Fruit fly (Drosophila melanogaster) whole organism, wandering third instar larva: ENCODE results near the gene CG14377.

Source experiments
- Abd-B ChIP-seq: fragments of >200 bp; optimal IDR thresholded peaks from 2 replicates; lab custom pipeline; 2017; ENCODE audit warnings: missing biosample characterization, missing genetic modification characterization
- CG32264 ChIP-seq: fragments of 200-800 bp; sonication (Bioruptor generic); optimal IDR thresholded peaks from 2 replicates; lab custom pipeline; 2016; ENCODE audit warnings: missing biosample characterization, missing genetic modification characterization
- CG9705 ChIP-seq: fragments of 200-800 bp; sonication (Bioruptor generic); optimal IDR thresholded peaks from 2 replicates; lab custom pipeline; 2018; ENCODE audit warnings: missing biosample characterization, mild to moderate bottlenecking, missing genetic modification characterization
- CrebA ChIP-seq: fragments of 200-800 bp; sonication (Bioruptor generic); optimal IDR thresholded peaks from 2 replicates; lab custom pipeline; 2016; ENCODE audit warnings: missing biosample characterization, mild to moderate bottlenecking, missing genetic modification characterization, borderline replicate concordance
- Dfd ChIP-seq: fragments of >200 bp; optimal IDR thresholded peaks from 2 replicates; lab custom pipeline; 2017; ENCODE audit warnings: missing biosample characterization, missing genetic modification characterization
- Dif ChIP-seq: fragments of 200-275, 200-300 bp; sonication (Bioruptor generic); optimal IDR thresholded peaks from 2 replicates; lab custom pipeline; 2018; ENCODE audit warnings: missing biosample characterization, missing genetic modification characterization; ENCODE audit not compliant: partially characterized antibody
- GATAd ChIP-seq: sonication (Bioruptor generic); optimal IDR thresholded peaks from 2 replicates; lab custom pipeline; 2016; ENCODE audit warnings: missing biosample characterization, missing genetic modification characterization
- HLH106 ChIP-seq: fragments of 200-800 bp; optimal IDR thresholded peaks from 3 replicates; lab custom pipeline; 2019; ENCODE audit warnings: missing biosample characterization, mild to moderate bottlenecking, missing genetic modification characterization, moderate library complexity
- Hnf4 ChIP-seq: fragments of 200-800 bp; sonication (Bioruptor generic); optimal IDR thresholded peaks from 2 replicates; lab custom pipeline; 2016; ENCODE audit warnings: missing biosample characterization, mild to moderate bottlenecking, missing genetic modification characterization
- Hr78 ChIP-seq: fragments of >200 bp; optimal IDR thresholded peaks from 2 replicates; lab custom pipeline; 2017; ENCODE audit warnings: missing biosample characterization, missing genetic modification characterization
- Hr83 ChIP-seq: fragments of 200-300 bp; sonication (Bioruptor generic); optimal IDR thresholded peaks from 2 replicates; lab custom pipeline; 2016; ENCODE audit warnings: missing biosample characterization, mild to moderate bottlenecking, missing genetic modification characterization, moderate library complexity; ENCODE audit not compliant: poor library complexity, severe bottlenecking
- Jra ChIP-seq: sonication (Bioruptor generic); optimal IDR thresholded peaks from 2 replicates; lab custom pipeline; 2016; ENCODE audit warnings: missing biosample characterization, missing genetic modification characterization
- Mio ChIP-seq: sonication (Bioruptor generic); optimal IDR thresholded peaks from 2 replicates; lab custom pipeline; 2016; ENCODE audit warnings: missing biosample characterization, missing genetic modification characterization
- Myc ChIP-seq: fragments of >200 bp; optimal IDR thresholded peaks from 2 replicates; lab custom pipeline; 2017
- N ChIP-seq: fragments of >200 bp; optimal IDR thresholded peaks from 2 replicates; lab custom pipeline; 2018; ENCODE audit warnings: missing biosample characterization, missing external identifiers, missing genetic modification characterization
- OdsH ChIP-seq: fragments of 200-800 bp; sonication (Bioruptor generic); optimal IDR thresholded peaks from 2 replicates; lab custom pipeline; 2016; ENCODE audit warnings: missing biosample characterization, mild to moderate bottlenecking, missing genetic modification characterization
- Rel ChIP-seq, 2 experiments: fragments of 200-800 bp; sonication (Bioruptor generic) in 1 of 2; optimal IDR thresholded peaks; 2 replicates in 1 of 2; 3 replicates in 1 of 2; lab custom pipeline; 2016 to 2019; ENCODE audit warnings: mild to moderate bottlenecking in 2 of 2, missing biosample characterization in 2 of 2, missing genetic modification characterization in 2 of 2, moderate library complexity in 1 of 2
- Sp1 ChIP-seq: fragments of 200-800 bp; sonication (Bioruptor generic); optimal IDR thresholded peaks from 3 replicates; lab custom pipeline; 2019; ENCODE audit warnings: missing biosample characterization, mild to moderate bottlenecking, missing genetic modification characterization, moderate library complexity
- Vsx2 ChIP-seq: fragments of 200-300, 225-300 bp; sonication (Bioruptor generic); optimal IDR thresholded peaks from 2 replicates; lab custom pipeline; 2018; ENCODE audit warnings: missing biosample characterization, missing genetic modification characterization; ENCODE audit not compliant: partially characterized antibody
- br ChIP-seq: fragments of 200-800 bp; sonication (Bioruptor generic); optimal IDR thresholded peaks from 2 replicates; lab custom pipeline; 2016; ENCODE audit warnings: missing biosample characterization, missing genetic modification characterization
- brk ChIP-seq: fragments of 200-800 bp; sonication (Bioruptor generic); optimal IDR thresholded peaks from 2 replicates; lab custom pipeline; 2016; ENCODE audit warnings: missing biosample characterization, mild to moderate bottlenecking, missing genetic modification characterization
- dl ChIP-seq, 2 experiments: fragments of 175-275, 200-275 bp in 1 of 2; fragments of 200-275 bp in 1 of 2; sonication (Bioruptor generic); optimal IDR thresholded peaks; lab custom pipeline; 2018; ENCODE audit warnings: mild to moderate bottlenecking in 2 of 2, missing biosample characterization in 2 of 2, missing genetic modification characterization in 2 of 2, moderate library complexity in 2 of 2; ENCODE audit not compliant: partially characterized antibody in 2 of 2, insufficient read depth in 1 of 2
- dmrt93B ChIP-seq: fragments of 200-800 bp; sonication (Bioruptor generic); optimal IDR thresholded peaks from 2 replicates; lab custom pipeline; 2018; ENCODE audit warnings: missing biosample characterization, mild to moderate bottlenecking, missing genetic modification characterization
- dsf ChIP-seq: sonication (Bioruptor generic); optimal IDR thresholded peaks from 2 replicates; lab custom pipeline; 2016; ENCODE audit warnings: missing biosample characterization, missing genetic modification characterization, borderline replicate concordance
- ey ChIP-seq: fragments of 200-800 bp; sonication (Bioruptor generic); optimal IDR thresholded peaks from 2 replicates; lab custom pipeline; 2016; ENCODE audit warnings: missing biosample characterization, missing genetic modification characterization
- foxo ChIP-seq, 2 experiments: fragments of 200-800 bp; sonication (Bioruptor generic); optimal IDR thresholded peaks; 2 replicates in 1 of 2; 3 replicates in 1 of 2; lab custom pipeline; 2016 to 2017; ENCODE audit warnings: missing biosample characterization in 2 of 2, missing genetic modification characterization in 2 of 2
- fru ChIP-seq: fragments of 200-800 bp; sonication (Bioruptor generic); optimal IDR thresholded peaks from 3 replicates; lab custom pipeline; 2016; ENCODE audit warnings: missing biosample characterization, mild to moderate bottlenecking, missing genetic modification characterization
- h ChIP-seq: fragments of 200-800 bp; sonication (Bioruptor generic); optimal IDR thresholded peaks from 3 replicates; lab custom pipeline; 2016; ENCODE audit warnings: missing biosample characterization, mild to moderate bottlenecking, missing genetic modification characterization
- jim ChIP-seq: fragments of 175-275, 200-325 bp; sonication (Bioruptor generic); optimal IDR thresholded peaks from 2 replicates; lab custom pipeline; 2016; ENCODE audit warnings: missing biosample characterization, mild to moderate bottlenecking, missing genetic modification characterization
- lola ChIP-seq: fragments of >200 bp; optimal IDR thresholded peaks from 2 replicates; lab custom pipeline; 2017; ENCODE audit warnings: missing biosample characterization, missing genetic modification characterization
- pan ChIP-seq: fragments of >200 bp; optimal IDR thresholded peaks from 2 replicates; lab custom pipeline; 2017
- psq ChIP-seq: fragments of 200-800 bp; sonication (Bioruptor generic); optimal IDR thresholded peaks from 3 replicates; lab custom pipeline; 2017; ENCODE audit warnings: missing biosample characterization, mild to moderate bottlenecking, missing genetic modification characterization, moderate library complexity
- rgr ChIP-seq: fragments of 200-800 bp; sonication (Bioruptor generic); optimal IDR thresholded peaks from 3 replicates; lab custom pipeline; 2016; ENCODE audit warnings: missing biosample characterization, mild to moderate bottlenecking, missing genetic modification characterization
- sage ChIP-seq: fragments of 200-800 bp; sonication (Bioruptor generic); optimal IDR thresholded peaks from 2 replicates; lab custom pipeline; 2016; ENCODE audit warnings: missing biosample characterization, mild to moderate bottlenecking, missing genetic modification characterization
- sv ChIP-seq: fragments of 200-800 bp; sonication (Bioruptor generic); optimal IDR thresholded peaks from 3 replicates; lab custom pipeline; 2016; ENCODE audit warnings: missing biosample characterization, missing genetic modification characterization
- tai ChIP-seq: sonication (Bioruptor generic); optimal IDR thresholded peaks from 2 replicates; lab custom pipeline; 2016; ENCODE audit warnings: missing biosample characterization, missing genetic modification characterization
- usp ChIP-seq: fragments of >200 bp; optimal IDR thresholded peaks from 2 replicates; lab custom pipeline; 2017; ENCODE audit warnings: missing biosample characterization, missing genetic modification characterization
- woc ChIP-seq: sonication (Bioruptor generic); optimal IDR thresholded peaks from 2 replicates; lab custom pipeline; 2016; ENCODE audit warnings: missing biosample characterization, mild to moderate bottlenecking, missing genetic modification characterization

CG14377 gene

dm6 chr3R:13364175-13365174 is 33.2 kb upstream of the CG14377 start, which contains the start of gene Dic1:
Gene Dic1 (plus strand): TSS chr3R:13364938.
- TF ChIP-seq psq (peak; percentile 96), Abd-B (no peak), tai (peak; percentile 93), br (GFP tag; lab: Kevin White, UChicago) (peak; percentile 96), Rel (GFP tag; optimal IDR thresholded peaks at IDR 0.05; lab: Kevin White, UChicago) (peak; percentile 91), Rel (tag; optimal IDR thresholded peaks at IDR 0.05; lab: Kevin White, UChicago) (peak; percentile 58), sv (GFP tag; lab: Kevin White, UChicago) (peak; percentile 97), Vsx2 (GFP tag; lab: Kevin White, UChicago) (peak; percentile 93), Dif (peak; percentile 96), Sp1 (GFP tag; lab: Kevin White, UChicago) (peak; percentile 98), Jra (GFP tag; lab: Kevin White, UChicago) (peak; percentile 87), dsf (GFP tag; lab: Kevin White, UChicago) (peak; percentile 72), OdsH (peak; percentile 98), woc (GFP tag; lab: Kevin White, UChicago) (peak; percentile 88), ey (GFP tag; lab: Kevin White, UChicago) (peak; percentile 95), h (peak; percentile 97), N (no peak), Mio (GFP tag; lab: Kevin White, UChicago) (peak; percentile 42), CG32264 (GFP tag; lab: Kevin White, UChicago) (peak; percentile 88), foxo (GFP tag; optimal IDR thresholded peaks at IDR 0.05; lab: Kevin White, UChicago) (peak in 1 of 2 experiments; percentile 98), pan (lab: Kevin White, UChicago) (no peak), rgr (peak; percentile 97), lola (GFP tag; lab: Kevin White, UChicago) (no peak), GATAd (GFP tag; lab: Kevin White, UChicago) (peak; percentile 39), sage (GFP tag; lab: Kevin White, UChicago) (peak; percentile 83), CrebA (GFP tag; lab: Kevin White, UChicago) (peak; percentile 74), HLH106 (tag; lab: Kevin White, UChicago) (peak; percentile 96), Hr83 (peak; percentile 90), dmrt93B (GFP tag; lab: Kevin White, UChicago) (peak; percentile 97), Dfd (GFP tag; lab: Kevin White, UChicago) (peak; percentile 93), usp (GFP tag; lab: Kevin White, UChicago) (no peak), brk (GFP tag; lab: Kevin White, UChicago) (peak; percentile 92), Myc (lab: Kevin White, UChicago) (no peak), Hr78 (GFP tag; lab: Kevin White, UChicago) (no peak), Hnf4 (GFP tag; lab: Kevin White, UChicago) (peak; percentile 90), jim (GFP tag; lab: Kevin White, UChicago) (no peak), dl (GFP tag; optimal IDR thresholded peaks at IDR 0.05; lab: Kevin White, UChicago; ENCODE audit: insufficient read depth in 1 of 2, partially characterized antibody in 2 of 2) (peak; percentile 93 to 94), CG9705 (GFP tag; lab: Kevin White, UChicago) (peak; percentile 91), fru (peak; percentile 97)
